Fruit fly (Drosophila melanogaster) whole organism, embryonic: ENCODE data around the gene CG12016.

Experiments used
- Aef1 ChIP-seq: fragments of 200-800 bp; sonication (Bioruptor generic); IDR thresholded peaks from 3 replicates; pipeline ENCODE4 v1.3.6; 2022; ENCODE audit warnings: missing biosample characterization, missing genetic modification characterization
- Atf3 ChIP-seq: fragments of 200-800 bp; sonication (Bioruptor generic); optimal IDR thresholded peaks from 3 replicates; lab custom pipeline; 2016; ENCODE audit warnings: missing biosample characterization, missing genetic modification characterization
- Blimp-1 ChIP-seq: fragments of 200-800 bp; sonication (Bioruptor generic); optimal IDR thresholded peaks from 3 replicates; lab custom pipeline; 2018; ENCODE audit warnings: missing biosample characterization, missing genetic modification characterization, mild to moderate bottlenecking, moderate library complexity, missing genetic modification reagents
- CG1024 ChIP-seq: fragments of 200-800 bp; sonication (Bioruptor generic); IDR thresholded peaks from 2 replicates; pipeline ENCODE4 v1.3.6; 2022; ENCODE audit warnings: missing biosample characterization, missing genetic modification characterization
- CG10274 ChIP-seq: fragments of 200-800 bp; sonication (Bioruptor generic); optimal IDR thresholded peaks from 3 replicates; lab custom pipeline; 2017; ENCODE audit warnings: missing biosample characterization, mild to moderate bottlenecking, missing genetic modification characterization
- CG11504 ChIP-seq: fragments of 200-800 bp; sonication (Bioruptor generic); optimal IDR thresholded peaks from 3 replicates; lab custom pipeline; 2019; ENCODE audit warnings: missing biosample characterization, mild to moderate bottlenecking, missing genetic modification characterization, moderate library complexity
- CG11695 ChIP-seq: fragments of 200-800 bp; sonication (Bioruptor generic); IDR thresholded peaks from 3 replicates; pipeline ENCODE4 v1.3.6; 2022; ENCODE audit warnings: missing biosample characterization, missing genetic modification characterization
- CG11723 ChIP-seq: fragments of 200-800 bp; sonication (Bioruptor generic); optimal IDR thresholded peaks from 2 replicates; lab custom pipeline; 2017; ENCODE audit warnings: missing biosample characterization, mild to moderate bottlenecking, missing genetic modification characterization
- CG12299 ChIP-seq: fragments of 200-800 bp; sonication (Bioruptor generic); optimal IDR thresholded peaks from 2 replicates; lab custom pipeline; 2018; ENCODE audit warnings: missing biosample characterization, mild to moderate bottlenecking, missing genetic modification characterization
- CG13296 ChIP-seq: fragments of 200-800 bp; sonication (Bioruptor generic); optimal IDR thresholded peaks from 3 replicates; lab custom pipeline; 2018; ENCODE audit warnings: missing biosample characterization, mild to moderate bottlenecking, missing genetic modification characterization
- CG17385 ChIP-seq: fragments of 200-800 bp; sonication (Bioruptor generic); optimal IDR thresholded peaks from 3 replicates; lab custom pipeline; 2018; ENCODE audit warnings: missing biosample characterization, mild to moderate bottlenecking, missing genetic modification characterization
- CG17612 ChIP-seq: fragments of 200-800 bp; sonication (Bioruptor generic); IDR thresholded peaks from 2 replicates; pipeline ENCODE4 v1.3.6; 2022; ENCODE audit warnings: missing biosample characterization, missing genetic modification characterization
- CG1832 ChIP-seq: fragments of 200-800 bp; sonication (Bioruptor generic); optimal IDR thresholded peaks from 2 replicates; lab custom pipeline; 2017; ENCODE audit warnings: missing biosample characterization, mild to moderate bottlenecking, missing genetic modification characterization, inconsistent platforms
- CG2129 ChIP-seq: fragments of 200-800 bp; sonication (Bioruptor generic); IDR thresholded peaks from 2 replicates; pipeline ENCODE4 v1.3.6; 2022; ENCODE audit warnings: missing biosample characterization, missing genetic modification characterization; ENCODE audit not compliant: partially characterized antibody
- CG34224 ChIP-seq: fragments of 200-800 bp; sonication (Bioruptor generic); IDR thresholded peaks from 3 replicates; pipeline ENCODE4 v1.3.6; 2022; ENCODE audit warnings: missing biosample characterization, missing genetic modification characterization; ENCODE audit not compliant: partially characterized antibody
- CG42726 ChIP-seq: fragments of 200-800 bp; sonication (Bioruptor generic); IDR thresholded peaks from 2 replicates; pipeline ENCODE4 v1.3.6; 2022; ENCODE audit warnings: missing biosample characterization, missing genetic modification characterization; ENCODE audit not compliant: partially characterized antibody
- CG6683 ChIP-seq: fragments of 200-800 bp; sonication (Bioruptor generic); optimal IDR thresholded peaks from 2 replicates; lab custom pipeline; 2017; ENCODE audit warnings: missing biosample characterization, mild to moderate bottlenecking, missing genetic modification characterization, missing genetic modification reagents
- CG7357 ChIP-seq: fragments of 200-800 bp; sonication (Bioruptor generic); IDR thresholded peaks from 3 replicates; pipeline ENCODE4 v1.3.6; 2022; ENCODE audit warnings: missing biosample characterization, missing genetic modification characterization
- CG7786 ChIP-seq: fragments of 200-800 bp; sonication (Bioruptor generic); optimal IDR thresholded peaks from 2 replicates; lab custom pipeline; 2016; ENCODE audit warnings: missing biosample characterization, missing genetic modification characterization
- CG7928 ChIP-seq: fragments of 200-800 bp; sonication (Bioruptor generic); optimal IDR thresholded peaks from 2 replicates; lab custom pipeline; 2017; ENCODE audit warnings: missing biosample characterization, mild to moderate bottlenecking, missing genetic modification characterization
- CG8388 ChIP-seq: fragments of 200-800 bp; sonication (Bioruptor generic); optimal IDR thresholded peaks from 2 replicates; lab custom pipeline; 2019; ENCODE audit warnings: missing biosample characterization, mild to moderate bottlenecking, missing genetic modification characterization, moderate library complexity
- CG8924 ChIP-seq: fragments of 200-800 bp; optimal IDR thresholded peaks from 3 replicates; lab custom pipeline; 2019; ENCODE audit warnings: missing biosample characterization, mild to moderate bottlenecking, missing genetic modification characterization, moderate library complexity
- CG9215 ChIP-seq: fragments of 200-800 bp; sonication (Bioruptor generic); IDR thresholded peaks from 2 replicates; pipeline ENCODE4 v1.3.6; 2022; ENCODE audit warnings: missing biosample characterization, missing genetic modification characterization
- CrebB ChIP-seq: fragments of 200-800 bp; sonication (Bioruptor generic); optimal IDR thresholded peaks from 3 replicates; lab custom pipeline; 2018; ENCODE audit warnings: missing biosample characterization, mild to moderate bottlenecking, missing genetic modification characterization
- Fer3 ChIP-seq: fragments of 200-800 bp; sonication (Bioruptor generic); optimal IDR thresholded peaks from 2 replicates; lab custom pipeline; 2018; ENCODE audit warnings: missing biosample characterization, mild to moderate bottlenecking, missing genetic modification characterization, moderate library complexity
- HLH54F ChIP-seq: fragments of 200-800 bp; sonication (Bioruptor generic); optimal IDR thresholded peaks from 3 replicates; lab custom pipeline; 2016; ENCODE audit warnings: missing biosample characterization, missing genetic modification characterization
- Hey ChIP-seq: fragments of 200-800 bp; sonication (Bioruptor generic); optimal IDR thresholded peaks from 3 replicates; lab custom pipeline; 2018; ENCODE audit warnings: missing biosample characterization, mild to moderate bottlenecking, missing genetic modification characterization
- Hr78 ChIP-seq, 2 experiments: fragments of 200-800 bp in 1 of 2; fragments of >200 bp in 1 of 2; sonication (Bioruptor generic) in 1 of 2; optimal IDR thresholded peaks; 2 replicates each; lab custom pipeline; 2017 to 2019; ENCODE audit warnings: missing biosample characterization in 2 of 2, missing genetic modification characterization in 2 of 2, mild to moderate bottlenecking in 1 of 2, moderate library complexity in 1 of 2
- Hsf ChIP-seq: fragments of 200-800 bp; sonication (Bioruptor generic); optimal IDR thresholded peaks from 3 replicates; lab custom pipeline; 2016; ENCODE audit warnings: missing biosample characterization, missing genetic modification characterization
- Opbp ChIP-seq: fragments of 200-800 bp; sonication (Bioruptor generic); IDR thresholded peaks from 3 replicates; pipeline ENCODE4 v1.3.6; 2022; ENCODE audit warnings: missing biosample characterization, missing genetic modification characterization; ENCODE audit not compliant: partially characterized antibody
- Rx ChIP-seq: fragments of 200-800 bp; sonication (Bioruptor generic); IDR thresholded peaks from 2 replicates; pipeline ENCODE4 v1.3.6; 2022; ENCODE audit warnings: missing biosample characterization, missing genetic modification characterization
- TFAM ChIP-seq: fragments of 200-800 bp; sonication (Bioruptor generic); optimal IDR thresholded peaks from 2 replicates; lab custom pipeline; 2017; ENCODE audit warnings: missing biosample characterization, missing genetic modification characterization, inconsistent platforms
- aop ChIP-seq: fragments of 200-800 bp; sonication (Bioruptor generic); IDR thresholded peaks from 2 replicates; pipeline ENCODE4 v1.3.6; 2022; ENCODE audit warnings: missing biosample characterization, missing genetic modification characterization
- bowl ChIP-seq: fragments of 200-800 bp; sonication (Bioruptor generic); IDR thresholded peaks from 2 replicates; pipeline ENCODE4 v1.3.6; 2022; ENCODE audit warnings: missing biosample characterization, missing genetic modification characterization
- cas ChIP-seq: fragments of 200-800 bp; sonication (Bioruptor generic); IDR thresholded peaks from 2 replicates; pipeline ENCODE4 v1.3.6; 2022; ENCODE audit warnings: missing biosample characterization, missing genetic modification characterization
- crol ChIP-seq: fragments of 200-800 bp; sonication (Bioruptor generic); IDR thresholded peaks from 2 replicates; pipeline ENCODE4 v1.3.6; 2022; ENCODE audit warnings: missing biosample characterization, missing genetic modification characterization
- fru ChIP-seq: fragments of >200 bp; optimal IDR thresholded peaks from 2 replicates; lab custom pipeline; 2017
- gce ChIP-seq: fragments of 200-800 bp; sonication (Bioruptor generic); IDR thresholded peaks from 3 replicates; pipeline ENCODE4 v1.3.6; 2022; ENCODE audit warnings: missing biosample characterization, missing genetic modification characterization
- grn ChIP-seq: fragments of 200-800 bp; sonication (Bioruptor generic); optimal IDR thresholded peaks from 3 replicates; lab custom pipeline; 2017; ENCODE audit warnings: missing biosample characterization, missing genetic modification characterization
- kah ChIP-seq: fragments of 200-800 bp; sonication (Bioruptor generic); optimal IDR thresholded peaks from 2 replicates; lab custom pipeline; 2018; ENCODE audit warnings: missing biosample characterization, mild to moderate bottlenecking, missing genetic modification characterization
- klu ChIP-seq: fragments of 200-800 bp; sonication (Bioruptor generic); IDR thresholded peaks from 2 replicates; pipeline ENCODE4 v1.3.6; 2022; ENCODE audit warnings: missing biosample characterization, missing genetic modification characterization
- mam ChIP-seq: fragments of 200-800 bp; sonication (Bioruptor generic); optimal IDR thresholded peaks from 3 replicates; lab custom pipeline; 2016; ENCODE audit warnings: missing biosample characterization, missing genetic modification characterization
- psq ChIP-seq: fragments of 200-800 bp; sonication (Bioruptor generic); optimal IDR thresholded peaks from 2 replicates; lab custom pipeline; 2017; ENCODE audit warnings: missing biosample characterization, missing genetic modification characterization
- pum ChIP-seq: fragments of 200-800 bp; sonication (Bioruptor generic); optimal IDR thresholded peaks from 2 replicates; lab custom pipeline; 2016; ENCODE audit warnings: missing biosample characterization, missing genetic modification characterization
- sc ChIP-seq, 3 experiments: fragments of >200 bp in 2 of 3; fragments of 200-800 bp in 1 of 3; sonication (Bioruptor generic) in 1 of 3; optimal IDR thresholded peaks; 2 replicates in 2 of 3; 3 replicates in 1 of 3; lab custom pipeline; 2017; ENCODE audit warnings: mild to moderate bottlenecking in 1 of 3, missing biosample characterization in 1 of 3, missing genetic modification characterization in 1 of 3, missing genetic modification reagents in 1 of 3
- so ChIP-seq: fragments of 200-800 bp; sonication (Bioruptor generic); IDR thresholded peaks from 3 replicates; pipeline ENCODE4 v1.3.6; 2022; ENCODE audit warnings: missing biosample characterization, missing genetic modification characterization
- sr ChIP-seq: fragments of 200-800 bp; sonication (Bioruptor generic); IDR thresholded peaks from 3 replicates; pipeline ENCODE4 v1.3.6; 2022; ENCODE audit warnings: missing biosample characterization, missing genetic modification characterization
- wor ChIP-seq: fragments of 200-800 bp; sonication (Bioruptor generic); IDR thresholded peaks from 2 replicates; pipeline ENCODE4 v1.3.6; 2022; ENCODE audit warnings: missing biosample characterization, missing genetic modification characterization
- yki ChIP-seq: fragments of >200 bp; optimal IDR thresholded peaks from 3 replicates; lab custom pipeline; 2018
- z ChIP-seq: fragments of 200-800 bp; sonication (Bioruptor generic); IDR thresholded peaks from 3 replicates; pipeline ENCODE4 v1.3.6; 2022; ENCODE audit warnings: missing biosample characterization, missing genetic modification characterization
- zf30C ChIP-seq: fragments of 200-800 bp; sonication (Bioruptor generic); optimal IDR thresholded peaks from 3 replicates; lab custom pipeline; 2018; ENCODE audit warnings: missing biosample characterization, mild to moderate bottlenecking, missing genetic modification characterization

CG12016 gene

dm6 chr3L:3303087-3303526, 16.2 kb upstream of the CG12016 start, which contains the start of gene CG14968 (continued):
- TF ChIP-seq CG1832 (no peak), Hsf (GFP tag; lab: Kevin White, UChicago) (peak; percentile 90), gce (GFP tag; lab: Robert Waterston, UW) (peak; percentile 92), CG6683 (GFP tag; lab: Kevin White, UChicago) (peak; percentile 89), CG17385 (peak; percentile 91), Blimp-1 (GFP tag; lab: Kevin White, UChicago) (peak; percentile 95), CG7357 (GFP tag; lab: Robert Waterston, UW) (peak; percentile 86), CG13296 (peak; percentile 93), CG1024 (GFP tag; lab: Robert Waterston, UW) (peak; percentile 90), CG8388 (GFP tag; lab: Kevin White, UChicago) (peak; percentile 85), Fer3 (tag; lab: Kevin White, UChicago) (peak; percentile 97), kah (GFP tag; lab: Kevin White, UChicago) (peak; percentile 83), klu (peak; percentile 90), cas (GFP tag; lab: Robert Waterston, UW) (peak; percentile 90), sc (optimal IDR thresholded peaks at IDR 0.05; lab: Kevin White, UChicago) (no peak), sc (GFP tag; optimal IDR thresholded peaks at IDR 0.05; lab: Kevin White, UChicago) (peak; percentile 81), so (GFP tag; lab: Robert Waterston, UW) (peak; percentile 97), aop (peak; percentile 82), CG2129 (GFP tag; lab: Robert Waterston, UW) (no peak), CG8924 (peak; percentile 95), CG7928 (GFP tag; lab: Kevin White, UChicago) (peak; percentile 70), Aef1 (peak; percentile 95), mam (peak; percentile 89), CG42726 (GFP tag; lab: Robert Waterston, UW) (no peak), grn (peak; percentile 51), fru (lab: Kevin White, UChicago) (no peak), CG11723 (GFP tag; lab: Kevin White, UChicago) (peak; percentile 86), TFAM (GFP tag; lab: Kevin White, UChicago) (peak; percentile 74), zf30C (no peak), yki (lab: Kevin White, UChicago) (no peak), CG10274 (GFP tag; lab: Kevin White, UChicago) (peak; percentile 71), crol (GFP tag; lab: Robert Waterston, UW) (peak; percentile 70), HLH54F (GFP tag; lab: Kevin White, UChicago) (peak; percentile 77), pum (GFP tag; lab: Kevin White, UChicago) (peak; percentile 64), CrebB (tag; lab: Kevin White, UChicago) (peak; percentile 88), sr (GFP tag; lab: Robert Waterston, UW) (peak; percentile 78), Rx (peak; percentile 90), CG9215 (GFP tag; lab: Robert Waterston, UW) (peak; percentile 84), CG12299 (tag; lab: Kevin White, UChicago) (peak; percentile 87), Hey (tag; lab: Kevin White, UChicago) (peak; percentile 62), wor (GFP tag; lab: Robert Waterston, UW) (peak; percentile 87), CG7786 (GFP tag; lab: Kevin White, UChicago) (peak; percentile 72), Opbp (GFP tag; lab: Robert Waterston, UW) (no peak), CG11504 (tag; lab: Kevin White, UChicago) (peak; percentile 95), Hr78 (GFP tag; optimal IDR thresholded peaks at IDR 0.05; lab: Kevin White, UChicago) (peak in 1 of 2 experiments; percentile 78), CG34224 (GFP tag; lab: Robert Waterston, UW) (no peak), psq (GFP tag; lab: Kevin White, UChicago) (peak; percentile 76), CG17612 (GFP tag; lab: Robert Waterston, UW) (peak; percentile 87), z (GFP tag; lab: Robert Waterston, UW) (peak; percentile 62; the same call in 1 of the 3 replicates), CG11695 (GFP tag; lab: Robert Waterston, UW) (peak; percentile 96), Atf3 (GFP tag; lab: Kevin White, UChicago) (peak; percentile 37), bowl (GFP tag; lab: Robert Waterston, UW) (peak; percentile 95)
